Worm (Caenorhabditis elegans) whole organism, late embryonic: Measurements from ENCODE around the gene C09H10.4.

ENCODE experiments used
- T23F11.4 ChIP-seq: fragments of 200-800 bp; sonication (Bioruptor generic); optimal IDR thresholded peaks from 2 replicates; lab custom pipeline; 2018; ENCODE audit warnings: mild to moderate bottlenecking, missing genetic modification characterization, missing compliant biosample characterization
- ama-1 ChIP-seq: fragments of 150-350 bp; optimal IDR thresholded peaks from 2 replicates; lab custom pipeline; 2014
- elt-2 ChIP-seq: sonication (generic microtip); optimal IDR thresholded peaks from 2 replicates; lab custom pipeline; 2016; ENCODE audit warnings: missing genetic modification reagents, missing genetic modification characterization, missing compliant biosample characterization
- ets-4 ChIP-seq: sonication (generic microtip); optimal IDR thresholded peaks from 2 replicates; lab custom pipeline; 2016; ENCODE audit warnings: missing genetic modification characterization, missing compliant biosample characterization
- hlh-13 ChIP-seq: fragments of 200-800 bp; sonication (Bioruptor generic); optimal IDR thresholded peaks from 2 replicates; lab custom pipeline; 2018; ENCODE audit warnings: mild to moderate bottlenecking, missing genetic modification characterization, missing compliant biosample characterization
- nhr-232 ChIP-seq: sonication (generic microtip); optimal IDR thresholded peaks from 2 replicates; lab custom pipeline; 2016; ENCODE audit warnings: missing genetic modification characterization, missing compliant biosample characterization
- pqm-1 ChIP-seq: sonication (generic microtip); optimal IDR thresholded peaks from 2 replicates; lab custom pipeline; 2016; ENCODE audit warnings: missing genetic modification characterization, missing compliant biosample characterization
- rnt-1 ChIP-seq: sonication (generic microtip); optimal IDR thresholded peaks from 2 replicates; lab custom pipeline; 2016; ENCODE audit warnings: missing genetic modification characterization, missing compliant biosample characterization
- unc-3 ChIP-seq, 2 experiments: fragments of 200-800 bp in 1 of 2; sonication (Bioruptor generic) in 1 of 2; sonication (generic microtip) in 1 of 2; conservative IDR thresholded peaks in 1 of 2; optimal IDR thresholded peaks in 1 of 2; 2 replicates each; pipeline versions ENCODE4 v1.3.6 to Lab custom; 2016 to 2022; ENCODE audit warnings: missing compliant biosample characterization in 2 of 2, missing genetic modification characterization in 2 of 2, missing genetic modification reagents in 1 of 2

- TF ChIP-seq nhr-232 (tag; lab: Kevin White, UChicago) (no peak), unc-3 (GFP tag; conservative IDR thresholded peaks at IDR 0.05; lab: Robert Waterston, UW) (no peak), unc-3 (tag; optimal IDR thresholded peaks at IDR 0.05; lab: Kevin White, UChicago) (no peak), rnt-1 (no peak), elt-2 (tag; lab: Kevin White, UChicago) (no peak), ama-1 (lab: Kevin White, UChicago) (no peak), T23F11.4 (no peak), pqm-1 (no peak), ets-4 (no peak), hlh-13 (GFP tag; lab: Kevin White, UChicago) (no peak)
Measured at ce11 chrII:11127364-11127763, 27.4 kb downstream of the C09H10.4 start, which contains the start of gene F40F8.1.
